Fruit fly (Drosophila melanogaster) Kc167 (cell line): ENCODE measurements around the gene ps.

Experiments used
- Myc ChIP-seq: fragments of >200 bp; optimal IDR thresholded peaks from 2 replicates; lab custom pipeline; 2017; ENCODE audit warnings: missing external identifiers
- Sin3A ChIP-seq: fragments of >200 bp; optimal IDR thresholded peaks from 2 replicates; lab custom pipeline; 2018; ENCODE audit warnings: missing external identifiers
- h ChIP-seq: fragments of >200 bp; optimal IDR thresholded peaks from 3 replicates; lab custom pipeline; 2018; ENCODE audit warnings: missing external identifiers
- insv ChIP-seq: fragments of >200 bp; optimal IDR thresholded peaks from 3 replicates; lab custom pipeline; 2018; ENCODE audit warnings: missing external identifiers
- psq ChIP-seq: fragments of >200 bp; optimal IDR thresholded peaks from 2 replicates; lab custom pipeline; 2017; ENCODE audit warnings: missing external identifiers
- ttk ChIP-seq: sonication (Bioruptor generic); optimal IDR thresholded peaks from 2 replicates; lab custom pipeline; 2017; ENCODE audit warnings: missing external identifiers

ps gene

dm6 chr3R:9394385-9395042 is 23.2 kb upstream of the ps start, which contains the start of gene FER:
TSS of gene FER (minus strand) at chr3R:9394546.
- TF ChIP-seq ttk (lab: Kevin White, UChicago), result no peak
- TF ChIP-seq insv, result no peak
- no peak for TF ChIP-seq h (lab: Kevin White, UChicago)
- no peak for TF ChIP-seq Sin3A (lab: Kevin White, UChicago)
- TF ChIP-seq psq (lab: Kevin White, UChicago), result no peak
- no peak for TF ChIP-seq Myc (lab: Kevin White, UChicago)

- no peak for TF ChIP-seq psq (lab: Kevin White, UChicago)
- TF ChIP-seq ttk (lab: Kevin White, UChicago), result no peak
- TF ChIP-seq Sin3A (lab: Kevin White, UChicago), result no peak
- TF ChIP-seq insv, result no peak
- no peak for TF ChIP-seq Myc (lab: Kevin White, UChicago)
- TF ChIP-seq h (lab: Kevin White, UChicago), result no peak
These were observed 21.7 kb upstream of the ps start for dm6 chr3R:9395998-9396397.

dm6 chr3R:9397890-9398289 is 19.9 kb upstream of the ps start, which contains the start of gene Or85f:
TSS of gene Or85f (plus strand) at chr3R:9398190.
- no peak for TF ChIP-seq Sin3A (lab: Kevin White, UChicago)
- no peak for TF ChIP-seq h (lab: Kevin White, UChicago)
- no peak for TF ChIP-seq Myc (lab: Kevin White, UChicago)
- TF ChIP-seq ttk (lab: Kevin White, UChicago), result no peak
- TF ChIP-seq psq (lab: Kevin White, UChicago), result no peak
- no peak for TF ChIP-seq insv

- TF ChIP-seq psq (lab: Kevin White, UChicago) (no peak), h (lab: Kevin White, UChicago) (no peak), ttk (lab: Kevin White, UChicago) (no peak), insv (no peak), Myc (lab: Kevin White, UChicago) (no peak)
These were observed 18.7 kb upstream of the ps start for dm6 chr3R:9399074-9399473.

- TF ChIP-seq insv (no peak), ttk (lab: Kevin White, UChicago) (no peak), psq (lab: Kevin White, UChicago) (no peak), h (lab: Kevin White, UChicago) (no peak), Myc (lab: Kevin White, UChicago) (no peak), Sin3A (lab: Kevin White, UChicago) (no peak)
These were observed 17.8 kb upstream of the ps start, which contains the start of gene CG34117 for dm6 chr3R:9399951-9400392. TSS of gene CG34117 (minus strand) at chr3R:9400053.

- TF ChIP-seq Myc (lab: Kevin White, UChicago) (no peak), insv (no peak), h (lab: Kevin White, UChicago) (no peak), psq (lab: Kevin White, UChicago) (no peak), ttk (lab: Kevin White, UChicago) (no peak), Sin3A (lab: Kevin White, UChicago) (no peak)
These were observed 16.6 kb upstream of the ps start, which contains the start of the genes RpL34b and CG8132 for dm6 chr3R:9401127-9401603. TSS of gene RpL34b (minus strand) at chr3R:9401226. TSS of gene CG8132 (plus strand) at chr3R:9401495.

dm6 chr3R:9404104-9404512 is 13.6 kb upstream of the ps start, which contains the start of the genes CG9356, BBIP1 and CG8135:
TSS of gene CG9356 (minus strand) at chr3R:9404269.
TSS of gene BBIP1 (plus strand) at chr3R:9404385.
TSS of gene CG8135 (plus strand) at chr3R:9404385.
- no peak for TF ChIP-seq ttk (lab: Kevin White, UChicago)
- no peak for TF ChIP-seq insv
- TF ChIP-seq Sin3A (lab: Kevin White, UChicago), result no peak
- TF ChIP-seq h (lab: Kevin White, UChicago), result no peak
- no peak for TF ChIP-seq psq (lab: Kevin White, UChicago)
- no peak for TF ChIP-seq Myc (lab: Kevin White, UChicago)

- TF ChIP-seq Sin3A (lab: Kevin White, UChicago) (no peak), psq (lab: Kevin White, UChicago) (no peak), h (lab: Kevin White, UChicago) (no peak), ttk (lab: Kevin White, UChicago) (no peak), Myc (lab: Kevin White, UChicago) (no peak), insv (no peak)
These were observed 9.7 kb upstream of the ps start, which contains the start of gene CG44261 for dm6 chr3R:9408069-9408468. TSS of gene CG44261 (minus strand) at chr3R:9408169.

- no peak for TF ChIP-seq Myc (lab: Kevin White, UChicago)
- TF ChIP-seq insv, result no peak
- TF ChIP-seq Sin3A (lab: Kevin White, UChicago), result no peak
- no peak for TF ChIP-seq ttk (lab: Kevin White, UChicago)
- TF ChIP-seq psq (lab: Kevin White, UChicago), result no peak
- no peak for TF ChIP-seq h (lab: Kevin White, UChicago)
These were observed 7.6 kb upstream of the ps start, which contains the start of gene betaTub85D for dm6 chr3R:9410182-9410581. TSS of gene betaTub85D (minus strand) at chr3R:9410282.

- TF ChIP-seq Sin3A (lab: Kevin White, UChicago) (no peak), h (lab: Kevin White, UChicago) (no peak), Myc (lab: Kevin White, UChicago) (no peak), ttk (lab: Kevin White, UChicago) (no peak), psq (lab: Kevin White, UChicago) (no peak), insv (no peak)
These were observed 5.7 kb upstream of the ps start, which contains the start of the genes Task7 and alpha-Man-IIa for dm6 chr3R:9411928-9412640. TSS of gene Task7 (minus strand) at chr3R:9412293. TSS of gene alpha-Man-IIa (plus strand) at chr3R:9412548.

dm6 chr3R:9416951-9417350 is 789 bp upstream of the ps start:
- no peak for TF ChIP-seq ttk (lab: Kevin White, UChicago)
- TF ChIP-seq h (lab: Kevin White, UChicago), result no peak
- no peak for TF ChIP-seq psq (lab: Kevin White, UChicago)
- no peak for TF ChIP-seq Myc (lab: Kevin White, UChicago)
- TF ChIP-seq insv, result no peak
